Fruit fly (Drosophila melanogaster): ENCODE results near the gene CG14563.

CG14563 gene

dm6 chr3L:21823236-21823635 lies 18.9 kb downstream of the CG14563 start, which contains the start of gene CG7407 (continued):
- no peak for TF ChIP-seq CG10147 (GFP tag; optimal IDR thresholded peaks at IDR 0.05)
- peak; percentile 19 for TF ChIP-seq CG14710 (tag; optimal IDR thresholded peaks at IDR 0.05)
- no peak for TF ChIP-seq lilli (GFP tag; optimal IDR thresholded peaks at IDR 0.05)
- TF ChIP-seq CG7745 (tag; optimal IDR thresholded peaks at IDR 0.05): no peak
- TF ChIP-seq Eip74EF (GFP tag; optimal IDR thresholded peaks at IDR 0.05): no peak
- TF ChIP-seq CG9797 (GFP tag; optimal IDR thresholded peaks at IDR 0.05): peak; percentile 64
- peak in 1 of 2 experiments; percentile 23 for TF ChIP-seq bsh (GFP tag; optimal IDR thresholded peaks at IDR 0.05)
- TF ChIP-seq Ravus (GFP tag; IDR thresholded peaks at IDR 0.05): no peak
- no peak for TF ChIP-seq CG5245 (GFP tag; optimal IDR thresholded peaks at IDR 0.05)
- no peak for TF ChIP-seq knrl (GFP tag; IDR thresholded peaks at IDR 0.05; ENCODE audit: partially characterized antibody)
- no peak for TF ChIP-seq CG8290 (GFP tag; optimal IDR thresholded peaks at IDR 0.05)
- no peak for TF ChIP-seq CG8290 (tag; optimal IDR thresholded peaks at IDR 0.05)
- TF ChIP-seq Med (GFP tag): peak; percentile 34
- TF ChIP-seq CG9876 (GFP tag; optimal IDR thresholded peaks at IDR 0.05): no peak
- no peak for TF ChIP-seq Atf3 (GFP tag; optimal IDR thresholded peaks at IDR 0.05)
- no peak for TF ChIP-seq CG13624 (GFP tag; optimal IDR thresholded peaks at IDR 0.05)
- TF ChIP-seq dimm (GFP tag; IDR thresholded peaks at IDR 0.05): no peak
- TF ChIP-seq BEAF-32 (GFP tag; optimal IDR thresholded peaks at IDR 0.05): peak; percentile 19
- TF ChIP-seq CG13287 (GFP tag; IDR thresholded peaks at IDR 0.05; ENCODE audit: partially characterized antibody): peak; percentile 31; the same call in 1 of the 2 replicates
- TF ChIP-seq bbx (GFP tag; IDR thresholded peaks at IDR 0.05; ENCODE audit: partially characterized antibody): no peak
- TF ChIP-seq CG7786 (GFP tag; optimal IDR thresholded peaks at IDR 0.05): no peak
- no peak for TF ChIP-seq Trl (optimal IDR thresholded peaks at IDR 0.05)
- no peak for TF ChIP-seq Trl (GFP tag; optimal IDR thresholded peaks at IDR 0.05)
- TF ChIP-seq HLH54F (GFP tag; optimal IDR thresholded peaks at IDR 0.05): no peak
- peak; percentile 57 for TF ChIP-seq Dp (GFP tag; optimal IDR thresholded peaks at IDR 0.05)
- no peak for TF ChIP-seq klu (GFP tag; IDR thresholded peaks at IDR 0.05)
- TF ChIP-seq gcm (GFP tag; optimal IDR thresholded peaks at IDR 0.05): no peak
- no peak for TF ChIP-seq Oli (tag; optimal IDR thresholded peaks at IDR 0.05)
- peak; percentile 42 for TF ChIP-seq YL-1 (GFP tag; optimal IDR thresholded peaks at IDR 0.05)
- TF ChIP-seq CG17361 (GFP tag; IDR thresholded peaks at IDR 0.05): no peak
- no peak for TF ChIP-seq CG12299 (tag; optimal IDR thresholded peaks at IDR 0.05)
- no peak for TF ChIP-seq CG2129 (GFP tag; IDR thresholded peaks at IDR 0.05; ENCODE audit: partially characterized antibody)
- no peak for TF ChIP-seq CG7987 (GFP tag; optimal IDR thresholded peaks at IDR 0.05)
- no peak for TF ChIP-seq bigmax (GFP tag; optimal IDR thresholded peaks at IDR 0.05)
- no peak for TF ChIP-seq zen2 (GFP tag; IDR thresholded peaks at IDR 0.05; ENCODE audit: partially characterized antibody)
- TF ChIP-seq Camta (GFP tag; optimal IDR thresholded peaks at IDR 0.05): no peak
- no peak for TF ChIP-seq ATbp (GFP tag; optimal IDR thresholded peaks at IDR 0.05)
- no peak for TF ChIP-seq Usf (GFP tag; optimal IDR thresholded peaks at IDR 0.05)
- no peak for TF ChIP-seq sisA (GFP tag; IDR thresholded peaks at IDR 0.05)
- no peak for TF ChIP-seq CkIIα-i1 (GFP tag; IDR thresholded peaks at IDR 0.05)
- no peak for TF ChIP-seq slbo (GFP tag; IDR thresholded peaks at IDR 0.05)
- TF ChIP-seq CG32772 (GFP tag; IDR thresholded peaks at IDR 0.05): no peak
- TF ChIP-seq vvl (GFP tag; IDR thresholded peaks at IDR 0.05): no peak
- TF ChIP-seq gce (GFP tag; IDR thresholded peaks at IDR 0.05): no peak
- TF ChIP-seq CG6813 (GFP tag; optimal IDR thresholded peaks at IDR 0.05): no peak
- peak; percentile 37 for TF ChIP-seq CG12391 (tag; optimal IDR thresholded peaks at IDR 0.05)
- TF ChIP-seq gfzf (GFP tag; optimal IDR thresholded peaks at IDR 0.05): peak; percentile 73
- TF ChIP-seq CG6854 (GFP tag; optimal IDR thresholded peaks at IDR 0.05): no peak
- TF ChIP-seq CG10267 (tag; optimal IDR thresholded peaks at IDR 0.05): peak; percentile 50
- peak; percentile 52 for TF ChIP-seq stwl (tag; optimal IDR thresholded peaks at IDR 0.05)
- TF ChIP-seq zfh1 (GFP tag; IDR thresholded peaks at IDR 0.05): no peak

All from whole organism, embryonic.